Worm (Caenorhabditis elegans) whole organism, late embryonic: Measurements from ENCODE around the gene dss-1.
A peak's percentile ranks its signal among the peaks of the same experiment; 100 is the strongest.

Experiments used
- C38D4.7 ChIP-seq: fragments of 200-800 bp; sonication (Bioruptor generic); optimal IDR thresholded peaks from 2 replicates; lab custom pipeline; 2018; ENCODE audit warnings: mild to moderate bottlenecking, missing genetic modification characterization, moderate library complexity, missing compliant biosample characterization
- F13H6.1 ChIP-seq: sonication (generic microtip); optimal IDR thresholded peaks from 2 replicates; lab custom pipeline; 2016; ENCODE audit warnings: missing genetic modification characterization, missing compliant biosample characterization
- K09A11.1 ChIP-seq: sonication (generic microtip); optimal IDR thresholded peaks from 2 replicates; lab custom pipeline; 2017; ENCODE audit warnings: antibody characterized with exemption, mild to moderate bottlenecking, missing genetic modification characterization, missing compliant biosample characterization; ENCODE audit not compliant: insufficient read depth
- T23F11.4 ChIP-seq: fragments of 200-800 bp; sonication (Bioruptor generic); optimal IDR thresholded peaks from 2 replicates; lab custom pipeline; 2018; ENCODE audit warnings: mild to moderate bottlenecking, missing genetic modification characterization, missing compliant biosample characterization
- ahr-1 ChIP-seq: sonication (generic microtip); optimal IDR thresholded peaks from 2 replicates; lab custom pipeline; 2016; ENCODE audit warnings: missing genetic modification characterization, missing compliant biosample characterization
- ceh-18 ChIP-seq: sonication (generic microtip); optimal IDR thresholded peaks from 2 replicates; lab custom pipeline; 2016; ENCODE audit warnings: missing genetic modification characterization, missing compliant biosample characterization
- ceh-19 ChIP-seq: fragments of 200-800 bp; sonication (Bioruptor generic); optimal IDR thresholded peaks from 2 replicates; lab custom pipeline; 2018; ENCODE audit warnings: mild to moderate bottlenecking, missing genetic modification characterization, missing compliant biosample characterization
- ceh-2 ChIP-seq: sonication (generic microtip); optimal IDR thresholded peaks from 2 replicates; lab custom pipeline; 2016; ENCODE audit warnings: missing genotype, missing genetic modification characterization, missing compliant biosample characterization
- ceh-24 ChIP-seq: sonication (generic microtip); optimal IDR thresholded peaks from 2 replicates; lab custom pipeline; 2016; ENCODE audit warnings: mild to moderate bottlenecking, missing genetic modification characterization, missing compliant biosample characterization
- ceh-6 ChIP-seq: fragments of 200-800 bp; sonication (Bioruptor generic); optimal IDR thresholded peaks from 2 replicates; lab custom pipeline; 2018; ENCODE audit warnings: mild to moderate bottlenecking, missing genetic modification characterization, missing compliant biosample characterization
- ceh-9 ChIP-seq: sonication (generic microtip); optimal IDR thresholded peaks from 2 replicates; lab custom pipeline; 2016; ENCODE audit warnings: mild to moderate bottlenecking, missing genetic modification characterization, inconsistent platforms, missing compliant biosample characterization
- dmd-4 ChIP-seq: sonication (generic microtip); optimal IDR thresholded peaks from 2 replicates; lab custom pipeline; 2016; ENCODE audit warnings: borderline replicate concordance, missing genetic modification characterization, missing compliant biosample characterization
- dve-1 ChIP-seq: sonication (generic microtip); optimal IDR thresholded peaks from 2 replicates; lab custom pipeline; 2017; ENCODE audit warnings: antibody characterized with exemption, mild to moderate bottlenecking, missing genetic modification characterization, missing compliant biosample characterization
- elt-2 ChIP-seq: sonication (generic microtip); optimal IDR thresholded peaks from 2 replicates; lab custom pipeline; 2016; ENCODE audit warnings: missing genetic modification reagents, missing genetic modification characterization, missing compliant biosample characterization
- ets-4 ChIP-seq: sonication (generic microtip); optimal IDR thresholded peaks from 2 replicates; lab custom pipeline; 2016; ENCODE audit warnings: missing genetic modification characterization, missing compliant biosample characterization
- nfya-1 ChIP-seq: sonication (generic microtip); optimal IDR thresholded peaks from 2 replicates; lab custom pipeline; 2017; ENCODE audit warnings: missing genetic modification characterization, mild to moderate bottlenecking, missing compliant biosample characterization, antibody characterized with exemption, moderate library complexity
- nhr-11 ChIP-seq: fragments of 150-350 bp; optimal IDR thresholded peaks from 2 replicates; lab custom pipeline; 2014; ENCODE audit warnings: missing biosample characterization, missing genetic modification characterization
- pat-9 ChIP-seq: fragments of 200-800 bp; sonication (Bioruptor generic); optimal IDR thresholded peaks from 2 replicates; lab custom pipeline; 2018; ENCODE audit warnings: mild to moderate bottlenecking, missing genetic modification characterization, moderate library complexity, missing compliant biosample characterization
- pqm-1 ChIP-seq: sonication (generic microtip); optimal IDR thresholded peaks from 2 replicates; lab custom pipeline; 2016; ENCODE audit warnings: missing genetic modification characterization, missing compliant biosample characterization
- pros-1 ChIP-seq: fragments of 150-350 bp; optimal IDR thresholded peaks from 2 replicates; lab custom pipeline; 2014; ENCODE audit warnings: missing biosample characterization, missing genetic modification reagents, missing genetic modification characterization
- ref-2 ChIP-seq: sonication (generic microtip); optimal IDR thresholded peaks from 2 replicates; lab custom pipeline; 2016; ENCODE audit warnings: missing genetic modification characterization, missing compliant biosample characterization
- rnt-1 ChIP-seq: sonication (generic microtip); optimal IDR thresholded peaks from 2 replicates; lab custom pipeline; 2016; ENCODE audit warnings: missing genetic modification characterization, missing compliant biosample characterization
- sox-4 ChIP-seq: sonication (generic microtip); optimal IDR thresholded peaks from 2 replicates; lab custom pipeline; 2017; ENCODE audit warnings: mild to moderate bottlenecking, missing genetic modification characterization, inconsistent platforms, missing compliant biosample characterization
- tbx-2 ChIP-seq: sonication (generic microtip); optimal IDR thresholded peaks from 2 replicates; lab custom pipeline; 2016; ENCODE audit warnings: missing genetic modification characterization, missing compliant biosample characterization
- ttx-3 ChIP-seq: sonication (generic microtip); optimal IDR thresholded peaks from 2 replicates; lab custom pipeline; 2016; ENCODE audit warnings: missing genetic modification reagents, missing genetic modification characterization, missing compliant biosample characterization
- unc-3 ChIP-seq, 2 experiments: fragments of 200-800 bp in 1 of 2; sonication (Bioruptor generic) in 1 of 2; sonication (generic microtip) in 1 of 2; conservative IDR thresholded peaks in 1 of 2; optimal IDR thresholded peaks in 1 of 2; 2 replicates each; pipeline versions ENCODE4 v1.3.6 to Lab custom; 2016 to 2022; ENCODE audit warnings: missing compliant biosample characterization in 2 of 2, missing genetic modification characterization in 2 of 2, missing genetic modification reagents in 1 of 2
- unc-55 ChIP-seq: sonication (generic microtip); optimal IDR thresholded peaks from 2 replicates; lab custom pipeline; 2017; ENCODE audit warnings: missing biosample characterization, missing genetic modification reagents, missing genetic modification characterization
- unc-86 ChIP-seq: sonication (generic microtip); optimal IDR thresholded peaks from 2 replicates; lab custom pipeline; 2016; ENCODE audit warnings: missing genetic modification characterization, missing compliant biosample characterization
- zip-5 ChIP-seq: sonication (generic microtip); optimal IDR thresholded peaks from 2 replicates; lab custom pipeline; 2016; ENCODE audit warnings: missing genetic modification characterization, missing compliant biosample characterization

dss-1 gene

ce11 chrIII:1196192-1196591 lies at the start of gene dss-1:
Gene dss-1, minus strand, starts transcription at chrIII:1196292.
- no peak for TF ChIP-seq pqm-1 (tag; lab: Kevin White, UChicago)
- no peak for TF ChIP-seq T23F11.4 (GFP tag; lab: Kevin White, UChicago)
- TF ChIP-seq ref-2 (tag; lab: Kevin White, UChicago) = no peak
- TF ChIP-seq ets-4 (tag; lab: Kevin White, UChicago) = no peak
- TF ChIP-seq sox-4 (tag; lab: Kevin White, UChicago) = no peak
- TF ChIP-seq unc-3 (GFP tag; conservative IDR thresholded peaks at IDR 0.05; lab: Robert Waterston, UW) = no peak
- no peak for TF ChIP-seq unc-3 (tag; optimal IDR thresholded peaks at IDR 0.05; lab: Kevin White, UChicago)
- no peak for TF ChIP-seq ceh-24 (tag; lab: Kevin White, UChicago)
- no peak for TF ChIP-seq zip-5 (tag; lab: Kevin White, UChicago)
- TF ChIP-seq pat-9 (tag; lab: Kevin White, UChicago) = no peak
- TF ChIP-seq nhr-11 = no peak
- no peak for TF ChIP-seq dmd-4 (tag; lab: Kevin White, UChicago)
- no peak for TF ChIP-seq nfya-1 (tag; lab: Kevin White, UChicago)

- TF ChIP-seq unc-3 (GFP tag; conservative IDR thresholded peaks at IDR 0.05; lab: Robert Waterston, UW) (no peak), unc-3 (tag; optimal IDR thresholded peaks at IDR 0.05; lab: Kevin White, UChicago) (no peak), nfya-1 (tag; lab: Kevin White, UChicago) (peak; percentile 30)
Measured at ce11 chrIII:1243199-1243598, 47.1 kb upstream of the dss-1 start, which contains the start of gene fbxa-63. Gene fbxa-63, plus strand, starts transcription at chrIII:1243508.

- TF ChIP-seq ceh-24 (tag; lab: Kevin White, UChicago) (no peak), rnt-1 (peak; percentile 18), ets-4 (tag; lab: Kevin White, UChicago) (no peak), pat-9 (tag; lab: Kevin White, UChicago) (no peak), unc-86 (no peak), nfya-1 (tag; lab: Kevin White, UChicago) (no peak), ceh-9 (no peak), sox-4 (tag; lab: Kevin White, UChicago) (no peak)
Measured at ce11 chrIII:1238704-1239103, 42.6 kb upstream of the dss-1 start, which contains the start of gene fbxa-61. Gene fbxa-61, plus strand, starts transcription at chrIII:1239048.

ce11 chrIII:1231186-1231585 lies 35.1 kb upstream of the dss-1 start:
- TF ChIP-seq unc-55 (peak; percentile 22), rnt-1 (no peak)

- TF ChIP-seq elt-2 (tag; lab: Kevin White, UChicago) (no peak), ttx-3 (tag; lab: Kevin White, UChicago) (no peak), dve-1 (tag; lab: Kevin White, UChicago) (no peak), T23F11.4 (GFP tag; lab: Kevin White, UChicago) (no peak), ceh-2 (tag; lab: Kevin White, UChicago) (no peak), K09A11.1 (tag; lab: Kevin White, UChicago) (no peak), C38D4.7 (GFP tag; lab: Kevin White, UChicago) (no peak), ceh-19 (GFP tag; lab: Kevin White, UChicago) (no peak), tbx-2 (tag; lab: Kevin White, UChicago) (no peak), rnt-1 (no peak), nhr-11 (no peak), pros-1 (tag; lab: Kevin White, UChicago) (no peak), ahr-1 (tag; lab: Kevin White, UChicago) (no peak), F13H6.1 (tag; lab: Kevin White, UChicago) (no peak), ceh-6 (GFP tag; lab: Kevin White, UChicago) (no peak)
- TF ChIP-seq, all 69 proteins: peak for 0
Measured at ce11 chrIII:1230672-1231071, 34.6 kb upstream of the dss-1 start.

- TF ChIP-seq ceh-18 (tag; lab: Kevin White, UChicago) (no peak), pqm-1 (tag; lab: Kevin White, UChicago) (no peak), pros-1 (tag; lab: Kevin White, UChicago) (no peak)
Measured at ce11 chrIII:1230174-1230573, 34.1 kb upstream of the dss-1 start, which contains the start of gene pes-4. Gene pes-4, minus strand, starts transcription at chrIII:1230274.
